Fruit fly (Drosophila melanogaster): ENCODE measurements around the gene aop.
A peak's percentile ranks its signal among the peaks of the same experiment; 100 is the strongest.

DNA sequence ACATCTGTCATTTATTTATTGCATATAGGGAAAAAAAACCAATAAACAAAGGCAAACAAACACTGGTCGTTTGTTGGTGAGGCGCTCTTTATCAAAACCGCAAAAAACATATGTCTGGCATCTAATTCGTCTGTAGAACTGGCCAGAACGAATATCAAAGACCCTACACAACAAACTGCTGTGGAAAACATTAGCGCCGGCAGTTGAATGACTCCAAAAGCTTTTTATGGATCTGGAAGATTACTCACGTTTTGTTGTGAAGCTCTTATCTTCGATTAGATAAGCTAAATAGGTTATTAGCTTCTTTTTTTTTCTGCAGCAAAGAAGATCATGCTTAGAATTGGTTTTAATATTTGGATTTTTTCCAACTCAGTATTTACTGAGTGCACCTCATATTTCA, 45.5 kb downstream of the aop start:
- TF ChIP-seq foxo (GFP tag; optimal IDR thresholded peaks at IDR 0.05) = no peak
- no peak for TF ChIP-seq jim (GFP tag; optimal IDR thresholded peaks at IDR 0.05)
- TF ChIP-seq usp (GFP tag; optimal IDR thresholded peaks at IDR 0.05) = no peak
- TF ChIP-seq Dfd (GFP tag; optimal IDR thresholded peaks at IDR 0.05) = no peak
- TF ChIP-seq CG9705 (GFP tag; optimal IDR thresholded peaks at IDR 0.05) = no peak
- no peak for TF ChIP-seq sage (GFP tag; optimal IDR thresholded peaks at IDR 0.05)
- no peak for TF ChIP-seq CG32264 (GFP tag; optimal IDR thresholded peaks at IDR 0.05)
- no peak for TF ChIP-seq Abd-B (GFP tag; optimal IDR thresholded peaks at IDR 0.05)
- TF ChIP-seq psq (GFP tag; optimal IDR thresholded peaks at IDR 0.05) = no peak
- TF ChIP-seq Vsx2 (GFP tag; optimal IDR thresholded peaks at IDR 0.05; ENCODE audit: partially characterized antibody) = peak; percentile 48
